Worm (Caenorhabditis elegans): Measurements from ENCODE around the gene F19B10.6.

Gene F19B10.6

DNA sequence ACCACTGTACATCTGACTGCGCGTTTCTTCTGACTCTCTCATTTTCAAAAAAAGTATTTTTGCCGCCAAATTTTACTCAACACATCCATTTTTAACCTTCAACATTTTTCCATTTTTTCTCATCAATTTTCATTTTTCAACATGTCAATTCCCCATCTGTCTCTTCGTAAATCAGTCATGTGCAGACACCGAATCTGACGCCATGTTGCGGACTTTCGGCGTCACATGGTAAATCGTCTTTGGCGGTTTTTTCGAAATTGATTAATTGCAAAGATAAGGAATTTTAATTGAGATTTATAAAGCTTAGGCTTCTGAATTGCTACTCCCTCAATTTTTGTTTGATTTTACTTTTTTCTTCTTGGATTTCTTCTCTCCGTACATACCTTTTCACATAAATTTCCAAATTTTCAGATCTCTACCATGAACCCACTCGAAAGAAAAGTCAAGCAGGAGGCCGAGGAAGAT is 19.1 kb upstream of the F19B10.6 start, which contains the start of gene F19B10.1 (continued):
- no peak for TF ChIP-seq B0035.1 (tag; optimal IDR thresholded peaks at IDR 0.05)
- TF ChIP-seq mcd-1 (GFP tag; IDR thresholded peaks at IDR 0.05): peak; percentile 66; the same call in 1 of the 2 replicates
- TF ChIP-seq lin-35 (GFP tag; optimal IDR thresholded peaks at IDR 0.05): peak in 1 of 3 experiments; percentile 92
- no peak for TF ChIP-seq fkh-3 (tag; optimal IDR thresholded peaks at IDR 0.05)
- TF ChIP-seq hlh-26 (GFP tag; conservative IDR thresholded peaks at IDR 0.05): no peak
- TF ChIP-seq akir-1 (GFP tag; optimal IDR thresholded peaks at IDR 0.05): no peak
- TF ChIP-seq xnd-1 (tag; optimal IDR thresholded peaks at IDR 0.05): no peak
- no peak for TF ChIP-seq repo-1 (tag; optimal IDR thresholded peaks at IDR 0.05)
- TF ChIP-seq nhr-120 (GFP tag; IDR thresholded peaks at IDR 0.05): no peak
- no peak for TF ChIP-seq rec-8 (tag; optimal IDR thresholded peaks at IDR 0.05)
- peak; percentile 61 for TF ChIP-seq nhr-80 (tag; optimal IDR thresholded peaks at IDR 0.05)
- TF ChIP-seq F52B5.7 (tag; optimal IDR thresholded peaks at IDR 0.05): no peak
- TF ChIP-seq rpc-1 (optimal IDR thresholded peaks at IDR 0.05): no peak
- TF ChIP-seq rpc-1 (tag; optimal IDR thresholded peaks at IDR 0.05): no peak
- TF ChIP-seq snpc-4 (GFP tag; optimal IDR thresholded peaks at IDR 0.05): no peak
- peak in 1 of 4 experiments; percentile 62 for TF ChIP-seq snpc-4 (tag; optimal IDR thresholded peaks at IDR 0.05)
- no peak for TF ChIP-seq rcor-1 (GFP tag; IDR thresholded peaks at IDR 0.05)
- no peak for TF ChIP-seq ztf-25 (GFP tag; IDR thresholded peaks at IDR 0.05)
- TF ChIP-seq nfya-2 (GFP tag; IDR thresholded peaks at IDR 0.05): no peak
- TF ChIP-seq ekl-4 (GFP tag; IDR thresholded peaks at IDR 0.05): no peak
- peak; percentile 18 for TF ChIP-seq F23B12.7 (tag; optimal IDR thresholded peaks at IDR 0.05; ENCODE audit: insufficient read depth)

DNA sequence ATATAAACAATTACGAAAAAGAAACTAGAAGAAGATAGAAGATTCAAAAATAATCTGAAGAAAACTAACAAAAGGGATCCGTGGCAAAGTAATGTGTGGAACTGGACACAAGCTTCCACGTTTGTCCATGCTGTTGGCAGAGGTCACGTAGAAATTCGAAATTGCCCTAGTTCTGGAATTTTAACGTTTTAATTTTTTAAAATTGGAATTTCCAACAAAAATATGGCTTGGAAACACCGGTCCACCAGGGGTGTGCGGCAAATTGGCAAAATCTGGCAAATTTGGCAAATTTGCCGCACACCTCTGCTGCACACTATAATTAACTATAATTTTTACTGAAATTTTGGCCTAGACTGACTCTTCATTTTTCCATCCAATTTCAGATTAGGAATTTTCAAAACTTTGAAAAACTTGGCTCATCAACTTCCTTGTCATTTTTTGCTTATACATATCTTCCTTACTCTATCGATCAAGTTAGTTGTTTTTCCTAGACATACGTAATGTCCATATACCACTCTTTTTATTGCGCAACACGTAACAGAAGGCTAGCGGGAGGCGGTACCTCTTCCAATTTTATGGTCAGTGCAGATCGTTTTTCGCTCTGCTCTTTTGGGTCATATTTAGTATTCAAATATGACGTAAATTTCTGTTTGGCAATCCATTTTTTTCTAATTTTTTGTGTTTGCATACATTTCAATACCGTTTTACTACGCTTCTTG is 17.8 kb upstream of the F19B10.6 start, which contains the start of gene F19B10.10:
Gene F19B10.10, minus strand, starts transcription at position 51 of the 719 bp plus-strand sequence.
- TF ChIP-seq egl-18 (GFP tag; IDR thresholded peaks at IDR 0.05) (no peak), Y53G8AR.9 (GFP tag; conservative IDR thresholded peaks at IDR 0.05) (no peak), mel-28 (tag; optimal IDR thresholded peaks at IDR 0.05; ENCODE audit: borderline replicate concordance) (no peak), lin-40 (tag; optimal IDR thresholded peaks at IDR 0.05) (no peak), B0035.1 (tag; optimal IDR thresholded peaks at IDR 0.05) (no peak), F22D6.2 (tag; optimal IDR thresholded peaks at IDR 0.05) (no peak), B0019.2 (GFP tag; conservative IDR thresholded peaks at IDR 0.05) (no peak), F57A8.1 (GFP tag; optimal IDR thresholded peaks at IDR 0.05) (no peak), aptf-3 (GFP tag; IDR thresholded peaks at IDR 0.05) (no peak), ceh-58 (GFP tag; IDR thresholded peaks at IDR 0.05) (no peak), T26A5.8 (tag; optimal IDR thresholded peaks at IDR 0.05) (no peak), ceh-79 (tag; optimal IDR thresholded peaks at IDR 0.05) (no peak), B0261.1 (tag; optimal IDR thresholded peaks at IDR 0.05) (no peak), gei-17 (GFP tag; optimal IDR thresholded peaks at IDR 0.05) (no peak)

DNA sequence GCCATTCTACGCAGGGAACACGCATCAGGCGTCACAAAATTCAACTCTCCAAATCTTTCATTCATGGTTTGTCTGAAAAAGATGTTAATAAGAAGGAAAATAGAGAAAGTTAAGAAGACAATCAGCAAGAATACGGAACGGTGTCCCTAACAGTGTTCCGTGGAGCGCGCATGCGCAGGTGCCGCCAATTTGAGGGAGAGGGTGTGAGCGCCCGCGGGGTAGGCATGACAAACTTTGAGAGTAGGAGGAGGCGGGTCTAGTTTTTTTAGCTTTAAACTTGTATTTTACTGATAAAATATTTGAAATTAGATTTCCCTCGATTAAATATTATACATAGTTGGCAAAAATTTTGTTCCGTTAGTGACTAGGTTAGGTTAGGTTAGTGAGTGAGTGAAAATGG is 16.7 kb upstream of the F19B10.6 start:
- TF ChIP-seq dpl-1 (GFP tag; optimal IDR thresholded peaks at IDR 0.05): peak; percentile 34
- TF ChIP-seq madf-6 (GFP tag; IDR thresholded peaks at IDR 0.05): peak; percentile 86
- TF ChIP-seq madf-8 (GFP tag; conservative IDR thresholded peaks at IDR 0.05): peak; percentile 70
- TF ChIP-seq hmg-1.2 (GFP tag; IDR thresholded peaks at IDR 0.05): peak; percentile 10; the same call in 1 of the 2 replicates
- TF ChIP-seq T07F8.4 (tag; optimal IDR thresholded peaks at IDR 0.05): no peak
- TF ChIP-seq Y53G8AR.9 (GFP tag; conservative IDR thresholded peaks at IDR 0.05): no peak
- TF ChIP-seq hlh-12 (tag; optimal IDR thresholded peaks at IDR 0.05): no peak
- no peak for TF ChIP-seq aptf-2 (GFP tag; conservative IDR thresholded peaks at IDR 0.05)
- no peak for TF ChIP-seq B0035.1 (tag; optimal IDR thresholded peaks at IDR 0.05)
- peak; percentile 75 for TF ChIP-seq efl-1 (GFP tag; optimal IDR thresholded peaks at IDR 0.05)
- TF ChIP-seq tbx-9 (tag; optimal IDR thresholded peaks at IDR 0.05; ENCODE audit: borderline replicate concordance): no peak
- TF ChIP-seq pha-4 (tag; optimal IDR thresholded peaks at IDR 0.05): no peak
- TF ChIP-seq xnd-1 (tag; optimal IDR thresholded peaks at IDR 0.05): peak; percentile 34

Measured in whole organism, young adult.